Worm (Caenorhabditis elegans) whole organism, early embryonic: ENCODE measurements around the gene F10E9.7.

ENCODE experiments used
- aly-1 ChIP-seq: sonication (generic microtip); optimal IDR thresholded peaks from 2 replicates; lab custom pipeline; 2016; ENCODE audit warnings: missing genetic modification characterization, missing compliant biosample characterization
- ama-1 ChIP-seq: fragments of 150-350 bp; optimal IDR thresholded peaks from 2 replicates; lab custom pipeline; 2014
- ceh-13 ChIP-seq: fragments of 200-800 bp; sonication (Bioruptor generic); optimal IDR thresholded peaks from 2 replicates; lab custom pipeline; 2018; ENCODE audit warnings: mild to moderate bottlenecking, missing genetic modification characterization, missing compliant biosample characterization
- ets-7 ChIP-seq: sonication (generic microtip); optimal IDR thresholded peaks from 2 replicates; lab custom pipeline; 2016; ENCODE audit warnings: missing genotype, missing genetic modification characterization, missing compliant biosample characterization
- flt-1 ChIP-seq: fragments of 200-800 bp; sonication (Bioruptor generic); IDR thresholded peaks from 2 replicates; pipeline ENCODE4 v1.3.6; 2022; ENCODE audit warnings: missing genetic modification characterization, missing compliant biosample characterization
- hnd-1 ChIP-seq: sonication (generic microtip); optimal IDR thresholded peaks from 2 replicates; lab custom pipeline; 2016; ENCODE audit warnings: missing genetic modification characterization, missing compliant biosample characterization
- sea-1 ChIP-seq: fragments of 200-800 bp; sonication (Bioruptor generic); conservative IDR thresholded peaks from 2 replicates; pipeline ENCODE4 v1.3.6; 2022; ENCODE audit warnings: missing genetic modification characterization, missing compliant biosample characterization
- tbx-37 ChIP-seq: fragments of 200-800 bp; sonication (Bioruptor generic); conservative IDR thresholded peaks from 2 replicates; pipeline ENCODE4 v1.3.6; 2022; ENCODE audit warnings: missing genetic modification reagents, missing genetic modification characterization, missing compliant biosample characterization

- no peak for TF ChIP-seq ama-1 (lab: Kevin White, UChicago)
- no peak for TF ChIP-seq tbx-37 (GFP tag; lab: Robert Waterston, UW)
- TF ChIP-seq ceh-13 (GFP tag; lab: Kevin White, UChicago), result no peak
- no peak for TF ChIP-seq hnd-1
- no peak for TF ChIP-seq ets-7
- TF ChIP-seq flt-1 (GFP tag; lab: Robert Waterston, UW), result no peak
- TF ChIP-seq sea-1 (GFP tag; lab: Robert Waterston, UW), result no peak
- TF ChIP-seq aly-1 (tag; lab: Kevin White, UChicago), result no peak
Measured at ce11 chrIII:8286824-8287223, 20.4 kb downstream of the F10E9.7 start.
